Worm (Caenorhabditis elegans) whole organism, young adult: ENCODE results near the gene F53A2.11.

Experiments used
- B0336.3 ChIP-seq: fragments of 200-800 bp; sonication (Bioruptor generic); IDR thresholded peaks from 2 replicates; pipeline ENCODE4 v1.3.6; 2022; ENCODE audit warnings: missing genetic modification characterization, missing compliant biosample characterization
- C17E4.6 ChIP-seq: fragments of 200-800 bp; sonication (Bioruptor generic); IDR thresholded peaks from 2 replicates; pipeline ENCODE4 v1.3.6; 2022; ENCODE audit warnings: missing genetic modification reagents, missing genetic modification characterization, missing compliant biosample characterization
- F22D6.2 ChIP-seq: sonication (generic microtip); optimal IDR thresholded peaks from 2 replicates; lab custom pipeline; 2016; ENCODE audit warnings: mild to moderate bottlenecking, missing genetic modification characterization, missing compliant biosample characterization
- F33H1.4 ChIP-seq: fragments of 200-800 bp; sonication (Bioruptor generic); IDR thresholded peaks from 2 replicates; pipeline ENCODE4 v1.3.6; 2022; ENCODE audit warnings: missing genetic modification reagents, missing genetic modification characterization, missing compliant biosample characterization
- F39B2.1 ChIP-seq: fragments of 200-800 bp; sonication (Bioruptor generic); IDR thresholded peaks from 2 replicates; pipeline ENCODE4 v1.3.6; 2022; ENCODE audit warnings: missing genetic modification reagents, missing genetic modification characterization, missing compliant biosample characterization
- F52B5.7 ChIP-seq: sonication (generic microtip); optimal IDR thresholded peaks from 2 replicates; lab custom pipeline; 2016; ENCODE audit warnings: mild to moderate bottlenecking, missing genetic modification characterization, missing compliant biosample characterization
- F55B11.4 ChIP-seq: sonication (generic microtip); optimal IDR thresholded peaks from 2 replicates; lab custom pipeline; 2016; ENCODE audit warnings: missing compliant biosample characterization, missing genetic modification characterization, borderline replicate concordance; ENCODE audit not compliant: insufficient read depth
- K11D2.4 ChIP-seq: fragments of 200-800 bp; sonication (Bioruptor generic); IDR thresholded peaks from 2 replicates; pipeline ENCODE4 v1.3.6; 2022; ENCODE audit warnings: missing genetic modification reagents, missing genetic modification characterization, missing compliant biosample characterization
- T07F8.4 ChIP-seq: sonication (generic microtip); optimal IDR thresholded peaks from 2 replicates; lab custom pipeline; 2016; ENCODE audit warnings: mild to moderate bottlenecking, missing genetic modification characterization, moderate library complexity, missing compliant biosample characterization
- T26A5.8 ChIP-seq: sonication (generic microtip); optimal IDR thresholded peaks from 2 replicates; lab custom pipeline; 2016; ENCODE audit warnings: missing genetic modification characterization, missing compliant biosample characterization
- Y79H2A.3 ChIP-seq: fragments of 200-800 bp; sonication (Bioruptor generic); conservative IDR thresholded peaks from 2 replicates; pipeline ENCODE4 v1.3.6; 2022; ENCODE audit warnings: missing genetic modification reagents, missing genetic modification characterization, missing compliant biosample characterization
- ZK185.1 ChIP-seq: sonication (generic microtip); optimal IDR thresholded peaks from 2 replicates; lab custom pipeline; 2016; ENCODE audit warnings: mild to moderate bottlenecking, missing genetic modification characterization, missing compliant biosample characterization; ENCODE audit not compliant: poor library complexity, severe bottlenecking
- atf-7 ChIP-seq: sonication (generic microtip); optimal IDR thresholded peaks from 2 replicates; lab custom pipeline; 2017; ENCODE audit warnings: mild to moderate bottlenecking, missing genetic modification characterization, missing compliant biosample characterization
- athp-1 ChIP-seq: sonication (generic microtip); optimal IDR thresholded peaks from 2 replicates; lab custom pipeline; 2017; ENCODE audit warnings: mild to moderate bottlenecking, missing genetic modification characterization, missing compliant biosample characterization
- cebp-1 ChIP-seq, 2 experiments: fragments of 200-800 bp in 1 of 2; sonication (Bioruptor generic) in 1 of 2; sonication (generic microtip) in 1 of 2; IDR thresholded peaks in 1 of 2; optimal IDR thresholded peaks in 1 of 2; 2 replicates each; pipeline versions ENCODE4 v1.3.6 to Lab custom; 2017 to 2022; ENCODE audit warnings: missing compliant biosample characterization in 2 of 2, missing genetic modification characterization in 2 of 2, mild to moderate bottlenecking in 1 of 2, missing genetic modification reagents in 1 of 2, moderate library complexity in 1 of 2
- cebp-2 ChIP-seq: fragments of 200-800 bp; sonication (Bioruptor generic); IDR thresholded peaks from 2 replicates; pipeline ENCODE4 v1.3.6; 2022; ENCODE audit warnings: missing genetic modification characterization, missing compliant biosample characterization
- ceh-40 ChIP-seq: fragments of 200-800 bp; sonication (Bioruptor generic); IDR thresholded peaks from 2 replicates; pipeline ENCODE4 v1.3.6; 2022; ENCODE audit warnings: missing genetic modification characterization, missing compliant biosample characterization
- ceh-79 ChIP-seq: sonication (generic microtip); optimal IDR thresholded peaks from 2 replicates; lab custom pipeline; 2017; ENCODE audit warnings: mild to moderate bottlenecking, missing genetic modification characterization, missing compliant biosample characterization
- chd-7 ChIP-seq: sonication (generic microtip); optimal IDR thresholded peaks from 2 replicates; lab custom pipeline; 2016; ENCODE audit warnings: mild to moderate bottlenecking, missing genetic modification characterization, moderate library complexity, missing compliant biosample characterization
- die-1 ChIP-seq: sonication (generic microtip); optimal IDR thresholded peaks from 2 replicates; lab custom pipeline; 2016; ENCODE audit warnings: missing genotype, mild to moderate bottlenecking, missing genetic modification characterization, missing compliant biosample characterization
- dox-1 ChIP-seq: fragments of 200-800 bp; sonication (Bioruptor generic); IDR thresholded peaks from 2 replicates; pipeline ENCODE4 v1.3.6; 2022; ENCODE audit warnings: missing genetic modification reagents, missing genetic modification characterization, missing compliant biosample characterization
- efl-1 ChIP-seq: fragments of 150-350 bp; optimal IDR thresholded peaks from 2 replicates; lab custom pipeline; 2014; ENCODE audit warnings: missing biosample characterization, missing genetic modification reagents, missing genetic modification characterization
- egl-18 ChIP-seq: fragments of 200-800 bp; sonication (Bioruptor generic); IDR thresholded peaks from 2 replicates; pipeline ENCODE4 v1.3.6; 2022; ENCODE audit warnings: missing genetic modification reagents, missing genetic modification characterization, missing compliant biosample characterization
- ekl-4 ChIP-seq: fragments of 200-800 bp; sonication (Bioruptor generic); IDR thresholded peaks from 2 replicates; pipeline ENCODE4 v1.3.6; 2022; ENCODE audit warnings: missing genetic modification reagents, missing genetic modification characterization, missing compliant biosample characterization
- hmg-1.2 ChIP-seq: fragments of 200-800 bp; sonication (Bioruptor generic); IDR thresholded peaks from 2 replicates; pipeline ENCODE4 v1.3.6; 2022; ENCODE audit warnings: missing genetic modification reagents, missing genetic modification characterization, missing compliant biosample characterization
- hrde-1 ChIP-seq: sonication (generic microtip); optimal IDR thresholded peaks from 2 replicates; lab custom pipeline; 2016; ENCODE audit warnings: missing genetic modification characterization, mild to moderate bottlenecking, missing compliant biosample characterization, moderate library complexity, missing genotype, missing genetic modification reagents, borderline replicate concordance
- hsf-1 ChIP-seq: fragments of 200-800 bp; sonication (Bioruptor generic); IDR thresholded peaks from 2 replicates; pipeline ENCODE4 v1.3.6; 2022; ENCODE audit warnings: missing genetic modification reagents, missing genetic modification characterization, missing compliant biosample characterization
- lag-1 ChIP-seq: fragments of 200-800 bp; sonication (Bioruptor generic); IDR thresholded peaks from 2 replicates; pipeline ENCODE4 v1.3.6; 2022; ENCODE audit warnings: missing genetic modification reagents, missing genetic modification characterization, missing compliant biosample characterization
- lin-26 ChIP-seq: fragments of 200-800 bp; sonication (Bioruptor generic); IDR thresholded peaks from 2 replicates; pipeline ENCODE4 v1.3.6; 2022; ENCODE audit warnings: missing genetic modification reagents, missing genetic modification characterization, missing compliant biosample characterization
- lin-40 ChIP-seq: sonication (generic microtip); optimal IDR thresholded peaks from 2 replicates; lab custom pipeline; 2016; ENCODE audit warnings: missing genetic modification characterization, mild to moderate bottlenecking, missing compliant biosample characterization, missing genotype, missing genetic modification reagents
- lin-54 ChIP-seq: fragments of 200-800 bp; sonication (Bioruptor generic); optimal IDR thresholded peaks from 2 replicates; lab custom pipeline; 2018; ENCODE audit warnings: mild to moderate bottlenecking, missing genetic modification characterization, missing compliant biosample characterization
- lsl-1 ChIP-seq: fragments of 200-800 bp; sonication (Bioruptor generic); optimal IDR thresholded peaks from 2 replicates; lab custom pipeline; 2018; ENCODE audit warnings: mild to moderate bottlenecking, missing genetic modification characterization, moderate library complexity, missing compliant biosample characterization
- madf-3 ChIP-seq: fragments of 200-800 bp; sonication (Bioruptor generic); IDR thresholded peaks from 2 replicates; pipeline ENCODE4 v1.3.6; 2022; ENCODE audit warnings: missing genetic modification reagents, missing genetic modification characterization, missing compliant biosample characterization
- madf-6 ChIP-seq: fragments of 200-800 bp; sonication (Bioruptor generic); IDR thresholded peaks from 2 replicates; pipeline ENCODE4 v1.3.6; 2022; ENCODE audit warnings: missing genetic modification reagents, missing genetic modification characterization, missing compliant biosample characterization
- madf-8 ChIP-seq: fragments of 200-800 bp; sonication (Bioruptor generic); conservative IDR thresholded peaks from 2 replicates; pipeline ENCODE4 v1.3.6; 2022; ENCODE audit warnings: missing genetic modification reagents, missing genetic modification characterization, missing compliant biosample characterization
- mcd-1 ChIP-seq: fragments of 200-800 bp; sonication (Bioruptor generic); IDR thresholded peaks from 2 replicates; pipeline ENCODE4 v1.3.6; 2022; ENCODE audit warnings: missing genetic modification reagents, missing genetic modification characterization, missing compliant biosample characterization
- nhr-80 ChIP-seq: sonication (generic microtip); optimal IDR thresholded peaks from 2 replicates; lab custom pipeline; 2016; ENCODE audit warnings: missing genetic modification characterization, missing compliant biosample characterization
- rec-8 ChIP-seq, 2 experiments: sonication (generic microtip); optimal IDR thresholded peaks; 2 replicates each; lab custom pipeline; 2016; ENCODE audit warnings: mild to moderate bottlenecking in 2 of 2, missing genetic modification characterization in 2 of 2, missing genetic modification reagents in 2 of 2, missing genotype in 2 of 2, missing biosample characterization in 1 of 2, missing compliant biosample characterization in 1 of 2, moderate library complexity in 1 of 2
- snpc-1.1 ChIP-seq: sonication (generic microtip); optimal IDR thresholded peaks from 2 replicates; lab custom pipeline; 2017; ENCODE audit warnings: missing genetic modification characterization, mild to moderate bottlenecking, missing compliant biosample characterization, antibody characterized with exemption, moderate library complexity, missing genotype, missing genetic modification reagents; ENCODE audit not compliant: insufficient read depth
- snpc-4 ChIP-seq, 5 experiments: fragments of 150-350 bp in 1 of 5; sonication (generic microtip) in 4 of 5; optimal IDR thresholded peaks; 2 replicates each; lab custom pipeline; 2014 to 2018; ENCODE audit warnings: missing genetic modification characterization in 5 of 5, missing biosample characterization in 3 of 5, antibody characterized with exemption in 2 of 5, mild to moderate bottlenecking in 2 of 5, missing compliant biosample characterization in 2 of 5, missing genotype in 2 of 5, moderate library complexity in 2 of 5, missing genetic modification reagents in 1 of 5
- sptf-2 ChIP-seq: fragments of 200-800 bp; sonication (Bioruptor generic); optimal IDR thresholded peaks from 2 replicates; lab custom pipeline; 2018; ENCODE audit warnings: mild to moderate bottlenecking, missing genetic modification characterization, missing compliant biosample characterization
- ztf-18 ChIP-seq: sonication (generic microtip); optimal IDR thresholded peaks from 2 replicates; lab custom pipeline; 2016; ENCODE audit warnings: missing genotype, mild to moderate bottlenecking, missing genetic modification characterization, missing compliant biosample characterization
- ztf-22 ChIP-seq: fragments of 200-800 bp; sonication (Bioruptor generic); optimal IDR thresholded peaks from 2 replicates; lab custom pipeline; 2018; ENCODE audit warnings: mild to moderate bottlenecking, missing genetic modification characterization, moderate library complexity, missing compliant biosample characterization

The F53A2.11 gene

DNA sequence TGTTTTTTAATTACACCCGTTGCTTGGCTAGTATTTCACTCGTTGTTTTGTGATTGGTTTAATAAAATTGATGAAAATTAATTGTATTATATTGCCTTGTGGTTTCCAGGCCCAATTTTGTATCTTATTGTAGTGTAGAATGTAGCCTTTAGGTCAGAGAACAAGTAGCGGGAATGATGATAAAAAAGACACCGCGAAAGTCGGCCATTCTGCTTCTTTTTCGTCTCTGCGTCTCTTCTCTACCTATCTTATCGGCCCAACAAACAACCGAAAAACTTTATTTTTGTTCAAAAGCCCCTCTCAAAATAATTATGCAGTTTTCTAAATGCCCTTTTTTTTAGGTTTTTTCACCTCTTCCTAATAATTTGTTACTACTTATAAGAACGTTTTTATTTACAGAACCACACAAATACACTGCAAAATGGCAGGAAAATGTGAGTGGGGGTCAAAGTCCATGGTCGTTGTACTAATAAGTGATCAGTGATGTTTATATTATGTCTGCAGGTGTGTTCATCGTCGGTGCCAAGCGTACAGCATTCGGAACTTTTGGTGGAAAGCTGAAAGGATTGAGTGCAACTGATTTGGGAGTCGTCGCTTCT lies 22.2 kb upstream of the F53A2.11 start, which contains the start of gene acaa-2 (continued):
- TF ChIP-seq snpc-4 (GFP tag; optimal IDR thresholded peaks at IDR 0.05; lab: Kevin White, UChicago) (no peak), snpc-4 (tag; optimal IDR thresholded peaks at IDR 0.05; lab: Kevin White, UChicago) (peak in 2 of 4 experiments; percentile 13 to 18), ceh-79 (tag; lab: Kevin White, UChicago) (no peak), ceh-40 (GFP tag; lab: Robert Waterston, UW) (0 out of 2 replicates have a peak, but pooled peaks have one; percentile 7), ztf-22 (GFP tag; lab: Kevin White, UChicago) (no peak), nhr-80 (tag; lab: Kevin White, UChicago) (peak; percentile 37), lin-26 (no peak), ztf-18 (peak; percentile 30), lin-40 (peak; percentile 12), chd-7 (no peak), F52B5.7 (no peak), K11D2.4 (GFP tag; lab: Robert Waterston, UW) (no peak), madf-6 (GFP tag; lab: Robert Waterston, UW) (peak; percentile 61; the same call in 1 of the 2 replicates), cebp-2 (GFP tag; lab: Robert Waterston, UW) (0 out of 2 replicates have a peak, but pooled peaks have one; percentile 18), lsl-1 (GFP tag; lab: Kevin White, UChicago) (peak; percentile 24), lin-54 (GFP tag; lab: Kevin White, UChicago) (no peak), hmg-1.2 (GFP tag; lab: Robert Waterston, UW) (peak; percentile 26; the same call in 1 of the 2 replicates), die-1 (tag; lab: Kevin White, UChicago) (no peak), efl-1 (GFP tag; lab: Kevin White, UChicago) (peak; percentile 54), cebp-1 (GFP tag; IDR thresholded peaks at IDR 0.05; lab: Robert Waterston, UW) (no peak), cebp-1 (tag; optimal IDR thresholded peaks at IDR 0.05; lab: Kevin White, UChicago) (peak; percentile 15)

- no peak for TF ChIP-seq ZK185.1
- peak; percentile 56; the same call in 1 of the 2 replicates for TF ChIP-seq lin-26
- peak; percentile 56 for TF ChIP-seq ztf-18
- TF ChIP-seq efl-1 (GFP tag; lab: Kevin White, UChicago): no peak
- TF ChIP-seq hrde-1 (tag; lab: Kevin White, UChicago): peak; percentile 26
- TF ChIP-seq madf-8 (GFP tag; lab: Robert Waterston, UW): no peak
- no peak for TF ChIP-seq madf-6 (GFP tag; lab: Robert Waterston, UW)
- TF ChIP-seq die-1 (tag; lab: Kevin White, UChicago): no peak
- peak; percentile 66; the same call in 1 of the 2 replicates for TF ChIP-seq ekl-4 (GFP tag; lab: Robert Waterston, UW)
- no peak for TF ChIP-seq snpc-1.1
- no peak for TF ChIP-seq Y79H2A.3
- no peak for TF ChIP-seq F52B5.7
- no peak for TF ChIP-seq F22D6.2
- TF ChIP-seq madf-3 (GFP tag; lab: Robert Waterston, UW): no peak
- no peak for TF ChIP-seq sptf-2
- no peak for TF ChIP-seq F55B11.4
- no peak for TF ChIP-seq mcd-1 (GFP tag; lab: Robert Waterston, UW)
- TF ChIP-seq dox-1: no peak
- TF ChIP-seq T07F8.4 (tag; lab: Kevin White, UChicago): no peak
- TF ChIP-seq ztf-22 (GFP tag; lab: Kevin White, UChicago): no peak
- TF ChIP-seq rec-8 (tag; optimal IDR thresholded peaks at IDR 0.05; lab: Kevin White, UChicago): no peak
- peak; percentile 34 for TF ChIP-seq athp-1 (tag; lab: Kevin White, UChicago)
- TF ChIP-seq T26A5.8 (tag; lab: Kevin White, UChicago): peak; percentile 35
- TF ChIP-seq F39B2.1 (GFP tag; lab: Robert Waterston, UW): no peak
- no peak for TF ChIP-seq F33H1.4 (GFP tag; lab: Robert Waterston, UW)
- no peak for TF ChIP-seq lag-1 (GFP tag; lab: Robert Waterston, UW)
- no peak for TF ChIP-seq atf-7 (tag; lab: Kevin White, UChicago)
- TF ChIP-seq hsf-1 (GFP tag; lab: Robert Waterston, UW): 0 out of 2 replicates have a peak, but pooled peaks have one; percentile 9
- no peak for TF ChIP-seq egl-18
- TF ChIP-seq C17E4.6: no peak
- no peak for TF ChIP-seq hmg-1.2 (GFP tag; lab: Robert Waterston, UW)
- peak; percentile 60 for TF ChIP-seq B0336.3 (GFP tag; lab: Robert Waterston, UW)
Observed at ce11 chrIII:13343562-13344139, 21.2 kb upstream of the F53A2.11 start.
